Fruit fly (Drosophila melanogaster) whole organism, embryonic: ENCODE measurements around the gene CG12112.

ENCODE experiments used
- C15 ChIP-seq: fragments of 200-800 bp; sonication (Bioruptor generic); IDR thresholded peaks from 3 replicates; pipeline ENCODE4 v1.3.6; 2022; ENCODE audit warnings: missing biosample characterization, missing genetic modification characterization
- CG10209 ChIP-seq: fragments of 200-800 bp; sonication (Bioruptor generic); optimal IDR thresholded peaks from 3 replicates; lab custom pipeline; 2017; ENCODE audit warnings: missing biosample characterization, mild to moderate bottlenecking, missing genetic modification characterization, missing genetic modification reagents
- CG10543 ChIP-seq: fragments of 200-800 bp; sonication (Bioruptor generic); optimal IDR thresholded peaks from 3 replicates; lab custom pipeline; 2017; ENCODE audit warnings: missing biosample characterization, mild to moderate bottlenecking, missing genetic modification characterization, moderate library complexity
- CG11093 ChIP-seq: fragments of 200-800 bp; sonication (Bioruptor generic); IDR thresholded peaks from 3 replicates; pipeline ENCODE4 v1.3.6; 2022; ENCODE audit warnings: missing biosample characterization, missing genetic modification characterization
- CG11456 ChIP-seq: fragments of 200-800 bp; sonication (Bioruptor generic); IDR thresholded peaks from 3 replicates; pipeline ENCODE4 v1.3.6; 2022; ENCODE audit warnings: missing biosample characterization, missing genetic modification characterization
- CG12659 ChIP-seq: fragments of 200-800 bp; sonication (Bioruptor generic); optimal IDR thresholded peaks from 3 replicates; lab custom pipeline; 2017; ENCODE audit warnings: mild to moderate bottlenecking, missing biosample characterization, missing genetic modification reagents, missing genetic modification characterization
- CG13624 ChIP-seq: fragments of 200-800 bp; sonication (Bioruptor generic); optimal IDR thresholded peaks from 2 replicates; lab custom pipeline; 2016; ENCODE audit warnings: missing biosample characterization, missing genetic modification characterization
- CG14860 ChIP-seq: fragments of 200-800 bp; sonication (Bioruptor generic); IDR thresholded peaks from 3 replicates; pipeline ENCODE4 v1.3.6; 2022; ENCODE audit warnings: missing biosample characterization, missing genetic modification characterization; ENCODE audit not compliant: partially characterized antibody
- CG15696 ChIP-seq: fragments of 200-800 bp; sonication (Bioruptor generic); optimal IDR thresholded peaks from 2 replicates; lab custom pipeline; 2019; ENCODE audit warnings: missing biosample characterization, mild to moderate bottlenecking, missing genetic modification characterization, moderate library complexity
- CG17829 ChIP-seq: fragments of 200-800 bp; optimal IDR thresholded peaks from 2 replicates; lab custom pipeline; 2019; ENCODE audit warnings: missing biosample characterization, mild to moderate bottlenecking, missing genetic modification characterization, moderate library complexity
- CG18262 ChIP-seq: fragments of 200-800 bp; optimal IDR thresholded peaks from 3 replicates; lab custom pipeline; 2019; ENCODE audit warnings: missing biosample characterization, mild to moderate bottlenecking, missing genetic modification characterization, moderate library complexity
- CG3407 ChIP-seq: fragments of 200-800 bp; sonication (Bioruptor generic); optimal IDR thresholded peaks from 2 replicates; lab custom pipeline; 2018; ENCODE audit warnings: missing biosample characterization, mild to moderate bottlenecking, missing genetic modification characterization
- CG34376 ChIP-seq: fragments of 200-800 bp; sonication (Bioruptor generic); optimal IDR thresholded peaks from 2 replicates; lab custom pipeline; 2018; ENCODE audit warnings: missing biosample characterization, mild to moderate bottlenecking, missing genetic modification characterization
- CG6791 ChIP-seq: fragments of 200-800 bp; sonication (Bioruptor generic); IDR thresholded peaks from 3 replicates; pipeline ENCODE4 v1.3.6; 2022; ENCODE audit warnings: missing biosample characterization, missing genetic modification characterization; ENCODE audit not compliant: partially characterized antibody
- CG7357 ChIP-seq: fragments of 200-800 bp; sonication (Bioruptor generic); IDR thresholded peaks from 3 replicates; pipeline ENCODE4 v1.3.6; 2022; ENCODE audit warnings: missing biosample characterization, missing genetic modification characterization
- CG8359 ChIP-seq: fragments of 200-800 bp; sonication (Bioruptor generic); optimal IDR thresholded peaks from 2 replicates; lab custom pipeline; 2017; ENCODE audit warnings: missing biosample characterization, mild to moderate bottlenecking, missing genetic modification characterization, borderline replicate concordance
- CG8924 ChIP-seq: fragments of 200-800 bp; optimal IDR thresholded peaks from 3 replicates; lab custom pipeline; 2019; ENCODE audit warnings: missing biosample characterization, mild to moderate bottlenecking, missing genetic modification characterization, moderate library complexity
- Dbx ChIP-seq: fragments of 200-800 bp; sonication (Bioruptor generic); IDR thresholded peaks from 3 replicates; pipeline ENCODE4 v1.3.6; 2022; ENCODE audit warnings: missing biosample characterization, missing genetic modification characterization
- Dref ChIP-seq: fragments of 200-800 bp; sonication (Bioruptor generic); IDR thresholded peaks from 2 replicates; pipeline ENCODE4 v1.3.6; 2022; ENCODE audit warnings: missing biosample characterization, missing genetic modification characterization
- Eip74EF ChIP-seq, 2 experiments: fragments of 200-800 bp in 1 of 2; fragments of >200 bp in 1 of 2; sonication (Bioruptor generic) in 1 of 2; optimal IDR thresholded peaks; 2 replicates each; lab custom pipeline; 2017 to 2019; ENCODE audit warnings: missing biosample characterization in 2 of 2, missing genetic modification characterization in 2 of 2, mild to moderate bottlenecking in 1 of 2, moderate library complexity in 1 of 2
- Ets97D ChIP-seq: fragments of 200-800 bp; sonication (Bioruptor generic); optimal IDR thresholded peaks from 3 replicates; lab custom pipeline; 2016; ENCODE audit warnings: missing biosample characterization, missing genetic modification characterization
- GATAe ChIP-seq: fragments of 200-800 bp; sonication (Bioruptor generic); conservative IDR thresholded peaks from 2 replicates; pipeline ENCODE4 v1.3.6; 2022; ENCODE audit warnings: missing biosample characterization, missing genetic modification characterization
- H2.0 ChIP-seq: fragments of 200-800 bp; sonication (Bioruptor generic); IDR thresholded peaks from 2 replicates; pipeline ENCODE4 v1.3.6; 2022; ENCODE audit warnings: missing biosample characterization, missing genetic modification characterization
- HmgD ChIP-seq: fragments of 200-800 bp; sonication (Bioruptor generic); optimal IDR thresholded peaks from 3 replicates; lab custom pipeline; 2016; ENCODE audit warnings: missing biosample characterization, missing genetic modification characterization
- HmgZ ChIP-seq: fragments of 200-800 bp; sonication (Bioruptor generic); optimal IDR thresholded peaks from 2 replicates; lab custom pipeline; 2018; ENCODE audit warnings: missing biosample characterization, mild to moderate bottlenecking, missing genetic modification characterization
- Lpt ChIP-seq: fragments of >200 bp; optimal IDR thresholded peaks from 2 replicates; lab custom pipeline; 2018; ENCODE audit warnings: missing biosample characterization, missing genetic modification characterization
- MBD-R2 ChIP-seq: fragments of 200-800 bp; sonication (Bioruptor generic); IDR thresholded peaks from 2 replicates; pipeline ENCODE4 v1.3.6; 2022; ENCODE audit warnings: missing biosample characterization, missing genetic modification characterization
- Nf-YC ChIP-seq: fragments of 200-800 bp; optimal IDR thresholded peaks from 3 replicates; lab custom pipeline; 2019; ENCODE audit warnings: missing biosample characterization, mild to moderate bottlenecking, missing genetic modification characterization, moderate library complexity
- Optix ChIP-seq: fragments of 200-800 bp; sonication (Bioruptor generic); IDR thresholded peaks from 3 replicates; pipeline ENCODE4 v1.3.6; 2022; ENCODE audit warnings: missing biosample characterization, missing genetic modification characterization
- Scr ChIP-seq: fragments of 200-800 bp; sonication (Bioruptor generic); IDR thresholded peaks from 2 replicates; pipeline ENCODE4 v1.3.6; 2022; ENCODE audit warnings: missing biosample characterization, missing genetic modification characterization; ENCODE audit not compliant: partially characterized antibody
- Side ChIP-seq: fragments of 200-800 bp; sonication (Bioruptor generic); optimal IDR thresholded peaks from 2 replicates; lab custom pipeline; 2016; ENCODE audit warnings: missing biosample characterization, missing genetic modification characterization
- Xbp1 ChIP-seq: fragments of 200-800 bp; sonication (Bioruptor generic); optimal IDR thresholded peaks from 3 replicates; lab custom pipeline; 2016; ENCODE audit warnings: missing biosample characterization, mild to moderate bottlenecking, missing genetic modification characterization
- Xrp1 ChIP-seq: fragments of 200-800 bp; sonication (Bioruptor generic); IDR thresholded peaks from 2 replicates; pipeline ENCODE4 v1.3.6; 2022; ENCODE audit warnings: missing biosample characterization, missing genetic modification characterization
- ab ChIP-seq: fragments of 200-800 bp; sonication (Bioruptor generic); optimal IDR thresholded peaks from 2 replicates; lab custom pipeline; 2016; ENCODE audit warnings: missing biosample characterization, missing genetic modification characterization
- ap ChIP-seq: fragments of 200-800 bp; sonication (Bioruptor generic); IDR thresholded peaks from 2 replicates; pipeline ENCODE4 v1.3.6; 2022; ENCODE audit warnings: missing biosample characterization, missing genetic modification characterization
- ash1 ChIP-seq: fragments of 200-800 bp; sonication (Bioruptor generic); optimal IDR thresholded peaks from 2 replicates; lab custom pipeline; 2018; ENCODE audit warnings: missing biosample characterization, mild to moderate bottlenecking, missing genetic modification characterization
- bcd ChIP-seq: fragments of 200-800 bp; sonication (Bioruptor generic); optimal IDR thresholded peaks from 2 replicates; lab custom pipeline; 2017; ENCODE audit warnings: missing biosample characterization, mild to moderate bottlenecking, missing genetic modification characterization
- btn ChIP-seq: fragments of 200-800 bp; sonication (Bioruptor generic); optimal IDR thresholded peaks from 2 replicates; lab custom pipeline; 2016; ENCODE audit warnings: missing biosample characterization, missing genetic modification characterization
- danr ChIP-seq: fragments of 200-800 bp; sonication (Bioruptor generic); IDR thresholded peaks from 2 replicates; pipeline ENCODE4 v1.3.6; 2022; ENCODE audit warnings: missing biosample characterization, missing genetic modification characterization
- ems ChIP-seq: fragments of 200-800 bp; sonication (Bioruptor generic); optimal IDR thresholded peaks from 3 replicates; lab custom pipeline; 2016; ENCODE audit warnings: missing biosample characterization, missing genetic modification characterization
- en ChIP-seq: fragments of 200-800 bp; sonication (Bioruptor generic); optimal IDR thresholded peaks from 2 replicates; lab custom pipeline; 2016; ENCODE audit warnings: missing biosample characterization, missing genetic modification characterization
- ftz-f1 ChIP-seq: fragments of 200-800 bp; sonication (Bioruptor generic); optimal IDR thresholded peaks from 2 replicates; lab custom pipeline; 2016; ENCODE audit warnings: missing biosample characterization, missing genetic modification characterization
- ham ChIP-seq: fragments of 200-800 bp; sonication (Bioruptor generic); IDR thresholded peaks from 2 replicates; pipeline ENCODE4 v1.3.6; 2022; ENCODE audit warnings: missing biosample characterization, missing genetic modification characterization
- maf-S ChIP-seq: fragments of 200-800 bp; sonication (Bioruptor generic); optimal IDR thresholded peaks from 2 replicates; lab custom pipeline; 2016; ENCODE audit warnings: missing biosample characterization, missing genetic modification characterization
- pita ChIP-seq: fragments of 200-800 bp; sonication (Bioruptor generic); optimal IDR thresholded peaks from 2 replicates; lab custom pipeline; 2017; ENCODE audit warnings: missing biosample characterization, mild to moderate bottlenecking, missing genetic modification characterization
- sc ChIP-seq, 3 experiments: fragments of >200 bp in 2 of 3; fragments of 200-800 bp in 1 of 3; sonication (Bioruptor generic) in 1 of 3; optimal IDR thresholded peaks; 2 replicates in 2 of 3; 3 replicates in 1 of 3; lab custom pipeline; 2017; ENCODE audit warnings: mild to moderate bottlenecking in 1 of 3, missing biosample characterization in 1 of 3, missing genetic modification characterization in 1 of 3, missing genetic modification reagents in 1 of 3
- sim ChIP-seq: fragments of 200-800 bp; sonication (Bioruptor generic); IDR thresholded peaks from 2 replicates; pipeline ENCODE4 v1.3.6; 2022; ENCODE audit warnings: missing biosample characterization, missing genetic modification characterization
- ssp ChIP-seq: fragments of 200-800 bp; sonication (Bioruptor generic); IDR thresholded peaks from 2 replicates; pipeline ENCODE4 v1.3.6; 2022; ENCODE audit warnings: missing biosample characterization, missing genetic modification characterization
- tgo ChIP-seq: fragments of 200-800 bp; sonication (Bioruptor generic); IDR thresholded peaks from 3 replicates; pipeline ENCODE4 v1.3.6; 2022; ENCODE audit warnings: missing biosample characterization, missing genetic modification characterization
- trem ChIP-seq: fragments of 200-800 bp; optimal IDR thresholded peaks from 3 replicates; lab custom pipeline; 2019; ENCODE audit warnings: missing biosample characterization, mild to moderate bottlenecking, missing genetic modification characterization, moderate library complexity
- twi ChIP-seq: fragments of 200-800 bp; optimal IDR thresholded peaks from 2 replicates; lab custom pipeline; 2019; ENCODE audit warnings: missing biosample characterization, mild to moderate bottlenecking, missing genetic modification characterization, moderate library complexity

CG12112 gene

DNA sequence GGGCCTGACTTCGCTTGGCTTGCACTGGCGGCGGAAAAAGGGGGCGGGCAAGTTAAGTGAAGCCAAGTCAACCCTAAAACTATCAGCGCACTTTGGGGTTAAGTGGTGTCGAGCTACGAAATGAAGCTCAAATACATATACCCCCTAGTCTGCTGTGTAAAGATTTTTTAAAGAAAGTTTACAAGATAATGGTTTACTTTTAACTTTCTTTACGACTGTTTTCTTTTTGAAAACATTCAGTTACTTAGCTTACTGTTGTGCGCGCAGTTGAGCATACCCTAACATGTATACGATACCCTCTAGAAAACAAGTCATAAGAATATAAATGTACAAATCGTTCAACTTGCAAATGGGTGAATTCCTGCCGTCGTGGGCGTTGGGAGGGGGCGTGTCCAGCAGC lies 17.3 kb downstream of the CG12112 start (continued):
- TF ChIP-seq CG34376 (GFP tag; lab: Kevin White, UChicago) (no peak), CG14860 (GFP tag; lab: Robert Waterston, UW) (no peak), CG13624 (no peak), ems (GFP tag; lab: Kevin White, UChicago) (no peak), CG11456 (GFP tag; lab: Robert Waterston, UW) (peak; percentile 50; the same call in 1 of the 3 replicates), Ets97D (GFP tag; lab: Kevin White, UChicago) (no peak), ash1 (GFP tag; lab: Kevin White, UChicago) (no peak), CG15696 (tag; lab: Kevin White, UChicago) (no peak), pita (GFP tag; lab: Kevin White, UChicago) (no peak), CG3407 (GFP tag; lab: Kevin White, UChicago) (no peak), CG17829 (tag; lab: Kevin White, UChicago) (no peak), C15 (no peak), CG10209 (GFP tag; lab: Kevin White, UChicago) (peak; percentile 8), ham (no peak), trem (tag; lab: Kevin White, UChicago) (no peak), ab (GFP tag; lab: Kevin White, UChicago) (no peak), Lpt (GFP tag; lab: Kevin White, UChicago) (no peak), Xbp1 (GFP tag; lab: Kevin White, UChicago) (peak; percentile 41), Optix (GFP tag; lab: Robert Waterston, UW) (0 out of 3 replicates have a peak, but pooled peaks have one; percentile 29), CG18262 (tag; lab: Kevin White, UChicago) (peak; percentile 12), tgo (GFP tag; lab: Robert Waterston, UW) (peak; percentile 22; the same call in 1 of the 3 replicates), HmgD (GFP tag; lab: Kevin White, UChicago) (no peak), btn (no peak), CG7357 (GFP tag; lab: Robert Waterston, UW) (peak; percentile 58; the same call in 1 of the 3 replicates), ssp (0 out of 2 replicates have a peak, but pooled peaks have one; percentile 6), Dref (GFP tag; lab: Robert Waterston, UW) (no peak), ftz-f1 (GFP tag; lab: Kevin White, UChicago) (no peak), Scr (GFP tag; lab: Robert Waterston, UW) (no peak), HmgZ (tag; lab: Kevin White, UChicago) (peak; percentile 2), CG12659 (GFP tag; lab: Kevin White, UChicago) (peak; percentile 9), sc (optimal IDR thresholded peaks at IDR 0.05; lab: Kevin White, UChicago) (no peak), sc (GFP tag; optimal IDR thresholded peaks at IDR 0.05; lab: Kevin White, UChicago) (no peak), H2.0 (GFP tag; lab: Robert Waterston, UW) (no peak), GATAe (GFP tag; lab: Robert Waterston, UW) (no peak), maf-S (no peak), sim (GFP tag; lab: Robert Waterston, UW) (no peak), CG8359 (GFP tag; lab: Kevin White, UChicago) (no peak), CG10543 (GFP tag; lab: Kevin White, UChicago) (no peak), bcd (no peak), twi (no peak), CG6791 (GFP tag; lab: Robert Waterston, UW) (no peak), Side (GFP tag; lab: Kevin White, UChicago) (no peak), Eip74EF (GFP tag; optimal IDR thresholded peaks at IDR 0.05; lab: Kevin White, UChicago) (no peak), CG8924 (tag; lab: Kevin White, UChicago) (peak; percentile 25), en (GFP tag; lab: Kevin White, UChicago) (no peak), Dbx (GFP tag; lab: Robert Waterston, UW) (0 out of 3 replicates have a peak, but pooled peaks have one; percentile 32), ap (GFP tag; lab: Robert Waterston, UW) (no peak), danr (GFP tag; lab: Robert Waterston, UW) (no peak), CG11093 (GFP tag; lab: Robert Waterston, UW) (no peak), Nf-YC (tag; lab: Kevin White, UChicago) (no peak), Xrp1 (GFP tag; lab: Robert Waterston, UW) (peak; percentile 50; the same call in 1 of the 2 replicates), MBD-R2 (GFP tag; lab: Robert Waterston, UW) (no peak)
